Worm (Caenorhabditis elegans): ENCODE data around the gene B0353.1.
A peak's percentile ranks its signal among the peaks of the same experiment; 100 is the strongest.

The B0353.1 gene

DNA sequence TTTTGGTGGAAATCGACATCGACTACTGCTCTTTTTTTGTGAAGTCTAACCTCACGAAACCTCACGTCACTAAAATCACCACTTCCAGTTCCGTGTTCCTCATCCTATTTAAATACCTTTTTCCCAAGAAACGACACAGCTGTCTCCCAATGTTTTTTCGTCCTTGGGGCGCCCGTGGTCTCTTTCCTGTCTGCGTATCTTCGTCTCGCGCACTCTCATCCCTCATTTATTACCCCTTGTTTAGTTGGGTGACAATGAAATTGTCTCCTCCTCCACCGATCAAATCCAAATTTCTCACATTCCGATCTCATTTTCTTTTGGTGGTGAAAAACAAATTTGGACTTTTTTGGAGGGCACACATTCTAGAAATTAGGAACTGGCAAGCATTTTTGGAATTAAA is 9.0 kb downstream of the B0353.1 start:
- no peak for TF ChIP-seq atf-7 (tag; optimal IDR thresholded peaks at IDR 0.05)
- TF ChIP-seq F22D6.2 (tag; optimal IDR thresholded peaks at IDR 0.05): no peak
- TF ChIP-seq D2030.7 (GFP tag; IDR thresholded peaks at IDR 0.05): no peak

DNA sequence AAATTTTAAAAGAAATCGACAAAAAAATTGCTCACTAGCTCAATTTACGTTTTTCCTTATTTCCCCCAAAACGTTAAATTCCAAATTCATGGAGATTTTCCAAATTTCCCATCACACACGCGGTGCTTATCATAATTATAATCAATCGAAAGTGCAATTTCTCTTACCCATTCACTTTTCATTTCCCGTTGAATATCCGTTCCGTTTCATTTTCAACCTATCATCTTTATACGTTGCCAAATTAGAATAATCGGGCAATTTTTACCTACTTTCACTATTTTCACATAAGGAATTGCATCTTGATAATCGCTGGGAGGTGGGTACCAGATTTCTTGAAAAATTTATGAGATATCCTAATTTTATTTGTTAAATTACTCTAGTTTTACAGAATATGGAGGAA is 13.1 kb downstream of the B0353.1 start:
- TF ChIP-seq ceh-27 (GFP tag; optimal IDR thresholded peaks at IDR 0.05) (no peak), F39B2.1 (GFP tag; IDR thresholded peaks at IDR 0.05) (no peak), snpc-4 (GFP tag; optimal IDR thresholded peaks at IDR 0.05) (no peak), snpc-4 (tag; optimal IDR thresholded peaks at IDR 0.05) (no peak), tbp1 (GFP tag; optimal IDR thresholded peaks at IDR 0.05) (no peak), F23B12.7 (tag; optimal IDR thresholded peaks at IDR 0.05; ENCODE audit: insufficient read depth) (no peak), madf-3 (GFP tag; IDR thresholded peaks at IDR 0.05) (no peak), egl-18 (GFP tag; IDR thresholded peaks at IDR 0.05) (no peak)

DNA sequence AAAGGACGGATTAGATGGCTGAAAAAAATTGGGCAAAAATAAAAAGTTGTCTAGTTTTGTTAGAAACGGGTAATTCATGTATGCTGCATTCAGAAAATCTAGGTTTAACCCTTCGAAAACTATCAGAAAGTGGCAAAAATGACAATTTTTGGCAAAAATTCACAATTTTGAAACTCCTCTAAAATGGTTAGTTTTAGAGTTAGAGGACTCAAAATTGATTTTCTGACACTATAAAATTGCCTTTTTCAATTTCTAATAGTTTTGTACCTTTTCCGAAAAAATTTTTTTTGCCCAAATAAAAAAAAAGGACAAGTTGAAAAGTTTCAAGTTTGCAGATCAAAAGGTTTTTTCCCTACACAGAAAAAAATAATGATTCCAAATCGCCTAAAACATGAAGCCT is 20.8 kb downstream of the B0353.1 start:
- TF ChIP-seq ceh-40 (GFP tag; IDR thresholded peaks at IDR 0.05): no peak
- no peak for TF ChIP-seq sptf-2 (GFP tag; optimal IDR thresholded peaks at IDR 0.05)
- peak; percentile 91 for TF ChIP-seq him-1 (tag; optimal IDR thresholded peaks at IDR 0.05)

DNA sequence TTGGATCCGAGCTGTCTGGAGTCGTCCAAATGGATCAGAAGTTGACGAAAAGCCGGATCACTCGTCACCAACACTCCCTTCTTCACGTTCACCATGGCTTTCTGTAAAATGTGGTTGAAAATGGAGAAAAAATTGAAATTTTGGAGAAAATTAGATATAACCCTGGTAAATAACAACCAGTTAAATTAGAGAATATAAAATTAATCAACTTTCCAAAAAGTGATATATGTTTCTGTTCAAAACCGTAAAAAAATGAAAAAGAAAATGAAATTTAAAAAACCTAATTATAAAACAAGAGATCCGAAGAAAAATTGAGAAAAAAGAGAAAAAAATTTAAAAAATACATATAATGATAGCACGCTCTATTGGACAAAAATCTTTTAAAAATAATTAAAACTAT is 21.7 kb downstream of the B0353.1 start, which contains the start of gene gtf-2H5:
TSS of gene gtf-2H5 (minus strand) at position 101 of the 400 bp plus-strand sequence.
- no peak for TF ChIP-seq ama-1 (optimal IDR thresholded peaks at IDR 0.05)
- no peak for TF ChIP-seq ama-1 (GFP tag; optimal IDR thresholded peaks at IDR 0.05)
- TF ChIP-seq rec-8 (tag; optimal IDR thresholded peaks at IDR 0.05): no peak
- no peak for TF ChIP-seq zfh-2 (GFP tag; conservative IDR thresholded peaks at IDR 0.05)
- TF ChIP-seq egrh-3 (GFP tag; IDR thresholded peaks at IDR 0.05): no peak
- no peak for TF ChIP-seq K11D2.4 (GFP tag; IDR thresholded peaks at IDR 0.05)
- TF ChIP-seq ztf-22 (GFP tag; optimal IDR thresholded peaks at IDR 0.05): no peak
- TF ChIP-seq die-1 (tag; optimal IDR thresholded peaks at IDR 0.05): no peak
- TF ChIP-seq snpc-4 (GFP tag; optimal IDR thresholded peaks at IDR 0.05): no peak
- no peak for TF ChIP-seq snpc-4 (tag; optimal IDR thresholded peaks at IDR 0.05)
- no peak for TF ChIP-seq nhr-27 (tag; optimal IDR thresholded peaks at IDR 0.05)
- TF ChIP-seq Y56A3A.18 (GFP tag; IDR thresholded peaks at IDR 0.05): no peak

DNA sequence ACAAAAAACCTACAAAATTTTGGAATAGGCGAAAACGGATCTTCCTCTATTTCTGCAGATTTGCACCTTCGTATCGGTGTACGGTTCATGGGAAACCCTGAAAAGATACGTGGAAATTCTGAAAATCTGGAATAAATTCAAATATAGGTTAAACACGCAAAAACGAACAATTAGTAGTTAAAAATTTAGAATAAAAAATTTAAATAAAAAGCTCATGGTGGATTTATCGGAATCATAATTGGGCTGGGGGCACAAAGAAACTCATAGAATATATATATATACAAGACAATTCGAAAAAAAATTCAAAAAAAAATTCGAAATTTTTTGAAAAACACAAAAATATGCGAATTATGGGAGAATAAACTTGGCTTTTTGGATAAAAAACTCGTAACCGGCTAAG is 31.3 kb downstream of the B0353.1 start, which contains the start of gene helq-1:
TSS of gene helq-1 (minus strand) at position 101 of the 400 bp plus-strand sequence.
- TF ChIP-seq tlf-1 (GFP tag; optimal IDR thresholded peaks at IDR 0.05): no peak
- no peak for TF ChIP-seq K11D2.4 (GFP tag; IDR thresholded peaks at IDR 0.05)

DNA sequence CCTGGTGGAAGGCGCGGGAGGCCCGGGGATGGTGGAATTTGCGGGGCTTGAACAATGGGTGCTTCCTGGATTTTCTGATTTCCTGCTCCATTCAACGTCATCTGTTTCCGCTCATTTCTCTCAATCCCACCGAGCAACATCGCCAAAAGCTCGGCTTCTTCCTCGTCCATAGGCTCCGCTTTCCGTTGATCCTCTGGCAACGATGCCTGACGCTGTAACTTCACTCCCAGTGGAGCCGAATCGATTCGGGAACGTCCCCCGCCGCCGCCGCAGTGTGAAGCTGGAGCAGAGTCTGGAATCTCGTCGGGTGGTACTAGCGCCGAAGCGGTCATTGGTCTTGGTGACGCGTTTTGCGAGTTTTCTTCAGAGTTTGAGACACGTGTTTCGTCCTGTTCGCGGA is 39.7 kb downstream of the B0353.1 start:
- TF ChIP-seq C06A6.2 (GFP tag; conservative IDR thresholded peaks at IDR 0.05): no peak
- TF ChIP-seq egrh-3 (GFP tag; IDR thresholded peaks at IDR 0.05): peak; percentile 42; the same call in 1 of the 2 replicates
- 0 out of 2 replicates have a peak, but pooled peaks have one; percentile 36 for TF ChIP-seq ztf-28 (GFP tag; IDR thresholded peaks at IDR 0.05)
- no peak for TF ChIP-seq repo-1 (tag; optimal IDR thresholded peaks at IDR 0.05)
- peak; percentile 70 for TF ChIP-seq zfh-2 (GFP tag; conservative IDR thresholded peaks at IDR 0.05)
- no peak for TF ChIP-seq madf-6 (GFP tag; IDR thresholded peaks at IDR 0.05)

DNA sequence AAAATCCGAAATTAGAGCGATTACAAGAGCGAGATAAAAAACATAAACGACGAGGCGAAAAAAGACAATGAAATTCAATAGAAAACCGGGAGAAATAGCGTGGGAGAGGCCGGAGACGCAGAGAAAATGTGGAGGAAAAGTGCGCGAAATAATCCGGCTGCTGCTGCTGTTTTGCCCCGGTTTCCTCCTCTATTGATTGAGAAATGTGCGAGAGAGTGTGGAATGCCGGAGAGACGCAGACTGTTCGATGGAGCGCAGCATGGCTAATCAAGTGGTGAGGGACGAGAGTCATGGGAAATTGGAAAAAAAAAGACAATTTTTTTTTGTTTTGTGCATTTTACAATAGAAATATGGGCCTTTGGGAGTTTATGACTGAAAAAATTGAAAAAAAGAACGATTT is 42.4 kb downstream of the B0353.1 start:
- TF ChIP-seq chd-7 (tag; optimal IDR thresholded peaks at IDR 0.05) (peak; percentile 13), F57C9.4 (tag; optimal IDR thresholded peaks at IDR 0.05) (no peak), egrh-3 (GFP tag; IDR thresholded peaks at IDR 0.05) (0 out of 2 replicates have a peak, but pooled peaks have one; percentile 14), K12H6.12 (tag; optimal IDR thresholded peaks at IDR 0.05) (peak; percentile 25), mcd-1 (GFP tag; IDR thresholded peaks at IDR 0.05) (peak; percentile 32; the same call in 1 of the 2 replicates), Y53G8AR.9 (GFP tag; conservative IDR thresholded peaks at IDR 0.05) (0 out of 2 replicates have a peak, but pooled peaks have one; percentile 22), efl-1 (GFP tag; optimal IDR thresholded peaks at IDR 0.05) (peak; percentile 22), madf-3 (GFP tag; IDR thresholded peaks at IDR 0.05) (0 out of 2 replicates have a peak, but pooled peaks have one; percentile 9), F23B12.7 (tag; optimal IDR thresholded peaks at IDR 0.05; ENCODE audit: insufficient read depth) (no peak), aptf-2 (GFP tag; conservative IDR thresholded peaks at IDR 0.05) (no peak), zfh-2 (GFP tag; conservative IDR thresholded peaks at IDR 0.05) (peak; percentile 93), ceh-27 (GFP tag; optimal IDR thresholded peaks at IDR 0.05) (peak; percentile 35), ekl-4 (GFP tag; IDR thresholded peaks at IDR 0.05) (no peak), attf-5 (GFP tag; optimal IDR thresholded peaks at IDR 0.05) (peak; percentile 59)

Data from whole organism, young adult.